Fruit fly (Drosophila melanogaster): ENCODE measurements around the gene CG14625.

dm6 chrX:1183742-1184141 lies 15.6 kb upstream of the CG14625 start:
- TF ChIP-seq topi (GFP tag; optimal IDR thresholded peaks at IDR 0.05) (no peak), Eip75B (GFP tag; optimal IDR thresholded peaks at IDR 0.05) (no peak), ss (GFP tag; optimal IDR thresholded peaks at IDR 0.05) (no peak), CG10631 (GFP tag; optimal IDR thresholded peaks at IDR 0.05) (no peak), CG6792 (GFP tag; optimal IDR thresholded peaks at IDR 0.05) (no peak), CG31627 (GFP tag; optimal IDR thresholded peaks at IDR 0.05) (no peak), CG6808 (GFP tag; optimal IDR thresholded peaks at IDR 0.05) (no peak), CG4318 (GFP tag; optimal IDR thresholded peaks at IDR 0.05) (no peak)

Measured in whole organism, prepupa.